Worm (Caenorhabditis elegans): ENCODE data around the gene folt-2.
A peak's percentile ranks its signal among the peaks of the same experiment; 100 is the strongest.

ce11 chrV:2872947-2873346 lies 2.5 kb downstream of the folt-2 start:
- TF ChIP-seq ztf-11 (tag; optimal IDR thresholded peaks at IDR 0.05) (no peak), nhr-76 (tag; optimal IDR thresholded peaks at IDR 0.05) (no peak), lin-13 (GFP tag; optimal IDR thresholded peaks at IDR 0.05) (no peak), nhr-28 (tag; optimal IDR thresholded peaks at IDR 0.05) (no peak), vab-7 (GFP tag; IDR thresholded peaks at IDR 0.05) (no peak), ces-1 (GFP tag; optimal IDR thresholded peaks at IDR 0.05) (no peak), aha-1 (tag) (no peak), lim-7 (GFP tag; IDR thresholded peaks at IDR 0.05) (no peak), madf-5 (GFP tag; IDR thresholded peaks at IDR 0.05) (no peak), unc-62 (GFP tag; optimal IDR thresholded peaks at IDR 0.05 in 1 of 2) (peak in 1 of 2 experiments; percentile 88), unc-62 (tag; optimal IDR thresholded peaks at IDR 0.05) (no peak), Y5F2A.4 (GFP tag; optimal IDR thresholded peaks at IDR 0.05) (no peak), pqm-1 (tag; optimal IDR thresholded peaks at IDR 0.05) (no peak), mep-1 (tag; optimal IDR thresholded peaks at IDR 0.05) (no peak), nhr-111 (GFP tag; optimal IDR thresholded peaks at IDR 0.05) (no peak)

All from whole organism, L4 larva.